Fruit fly (Drosophila melanogaster) whole organism, adult: Measurements from ENCODE around the gene shakB.

ENCODE experiments used
- CG11617 ChIP-seq: fragments of 200-800 bp; sonication (Bioruptor generic); optimal IDR thresholded peaks from 2 replicates; lab custom pipeline; 2017; ENCODE audit warnings: mild to moderate bottlenecking, missing biosample characterization, missing genetic modification reagents, missing genetic modification characterization
- CG12768 ChIP-seq: fragments of 200-800 bp; sonication (Bioruptor generic); optimal IDR thresholded peaks from 2 replicates; lab custom pipeline; 2017; ENCODE audit warnings: missing biosample characterization, missing genetic modification characterization, mild to moderate bottlenecking, moderate library complexity, missing genetic modification reagents
- CG14711 ChIP-seq: fragments of 200-800 bp; sonication (Bioruptor generic); optimal IDR thresholded peaks from 2 replicates; lab custom pipeline; 2018; ENCODE audit warnings: missing biosample characterization, mild to moderate bottlenecking, missing genetic modification characterization, moderate library complexity
- CG1620 ChIP-seq: fragments of 200-800 bp; sonication (Bioruptor generic); optimal IDR thresholded peaks from 2 replicates; lab custom pipeline; 2016; ENCODE audit warnings: missing biosample characterization, missing genetic modification characterization
- CG33017 ChIP-seq: fragments of 200-800 bp; sonication (Bioruptor generic); optimal IDR thresholded peaks from 2 replicates; lab custom pipeline; 2018; ENCODE audit warnings: missing biosample characterization, mild to moderate bottlenecking, missing genetic modification characterization, moderate library complexity
- CG5204 ChIP-seq: fragments of 200-800 bp; sonication (Bioruptor generic); optimal IDR thresholded peaks from 2 replicates; lab custom pipeline; 2016; ENCODE audit warnings: missing biosample characterization, missing genetic modification characterization
- CG7045 ChIP-seq: fragments of 200-800 bp; sonication (Bioruptor generic); optimal IDR thresholded peaks from 2 replicates; lab custom pipeline; 2017; ENCODE audit warnings: missing biosample characterization, mild to moderate bottlenecking, missing genetic modification characterization
- CG7101 ChIP-seq: fragments of 200-800 bp; sonication (Bioruptor generic); optimal IDR thresholded peaks from 2 replicates; lab custom pipeline; 2018; ENCODE audit warnings: missing biosample characterization, mild to moderate bottlenecking, missing genetic modification characterization, moderate library complexity
- Clk ChIP-seq: fragments of 200-800 bp; sonication (Bioruptor generic); optimal IDR thresholded peaks from 2 replicates; lab custom pipeline; 2017; ENCODE audit warnings: missing biosample characterization, missing genetic modification characterization
- Crg-1 ChIP-seq: fragments of 200-800 bp; sonication (Bioruptor generic); optimal IDR thresholded peaks from 2 replicates; lab custom pipeline; 2016; ENCODE audit warnings: missing biosample characterization, missing genetic modification characterization
- Hr96 ChIP-seq: fragments of 200-800 bp; sonication (Bioruptor generic); optimal IDR thresholded peaks from 2 replicates; lab custom pipeline; 2016; ENCODE audit warnings: missing biosample characterization, missing genetic modification characterization
- Mnt ChIP-seq: fragments of 200-800 bp; sonication (Bioruptor generic); optimal IDR thresholded peaks from 2 replicates; lab custom pipeline; 2016; ENCODE audit warnings: missing biosample characterization, mild to moderate bottlenecking, missing genetic modification characterization
- bab1 ChIP-seq: fragments of 200-800 bp; sonication (Bioruptor generic); optimal IDR thresholded peaks from 3 replicates; lab custom pipeline; 2019; ENCODE audit warnings: missing biosample characterization, mild to moderate bottlenecking, missing genetic modification characterization, moderate library complexity
- cic ChIP-seq: fragments of 200-800 bp; sonication (Bioruptor generic); optimal IDR thresholded peaks from 2 replicates; lab custom pipeline; 2017; ENCODE audit warnings: missing biosample characterization, mild to moderate bottlenecking, missing genetic modification characterization, moderate library complexity
- cnc ChIP-seq, 2 experiments: fragments of >200 bp; optimal IDR thresholded peaks; 2 replicates each; lab custom pipeline; 2017
- kay ChIP-seq: fragments of 200-800 bp; sonication (Bioruptor generic); peaks from one replicate; lab custom pipeline; 2016; ENCODE audit warnings: missing biosample characterization, missing genetic modification characterization, borderline replicate concordance
- ovo ChIP-seq: fragments of 200-800 bp; sonication (Bioruptor generic); optimal IDR thresholded peaks from 2 replicates; lab custom pipeline; 2016; ENCODE audit warnings: missing biosample characterization, missing genetic modification characterization
- pad ChIP-seq: fragments of 200-800 bp; sonication (Bioruptor generic); optimal IDR thresholded peaks from 3 replicates; lab custom pipeline; 2017; ENCODE audit warnings: missing biosample characterization, missing genetic modification characterization, mild to moderate bottlenecking, moderate library complexity, missing genetic modification reagents
- tj ChIP-seq: fragments of 200-800 bp; sonication (Bioruptor generic); optimal IDR thresholded peaks from 3 replicates; lab custom pipeline; 2017; ENCODE audit warnings: missing biosample characterization, mild to moderate bottlenecking, missing genetic modification characterization, moderate library complexity
- toe ChIP-seq: fragments of 200-800 bp; sonication (Bioruptor generic); optimal IDR thresholded peaks from 2 replicates; lab custom pipeline; 2016; ENCODE audit warnings: missing biosample characterization, missing genetic modification characterization

The shakB gene

DNA sequence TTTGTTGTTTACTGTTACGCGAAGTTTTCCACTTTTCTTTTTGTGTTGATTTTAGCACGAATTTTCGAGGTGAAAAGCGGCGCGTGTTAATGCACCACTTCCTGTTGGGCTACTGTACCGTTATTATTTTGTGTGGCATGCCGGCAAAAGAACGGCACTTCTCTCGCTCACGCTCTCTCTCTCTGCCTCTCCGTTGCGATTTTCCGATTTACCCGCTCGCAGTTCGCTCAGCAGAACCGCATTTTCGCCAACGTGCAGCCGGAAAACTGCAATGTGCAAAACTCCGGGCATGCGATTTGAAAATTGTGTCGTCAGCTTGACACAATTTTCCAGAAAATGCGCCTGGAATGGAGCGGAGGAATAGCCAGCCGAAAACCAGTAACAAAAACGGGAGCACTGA, at the start of gene shakB:
shakB (minus strand) TSS at position 101 of the 400 bp plus-strand sequence.
- TF ChIP-seq Clk (GFP tag; lab: Kevin White, UChicago) (no peak), ovo (no peak), pad (no peak), bab1 (GFP tag; lab: Kevin White, UChicago) (no peak), cnc (optimal IDR thresholded peaks at IDR 0.05; lab: Kevin White, UChicago) (no peak), CG12768 (GFP tag; lab: Kevin White, UChicago) (no peak), CG7101 (tag; lab: Kevin White, UChicago) (no peak), CG33017 (tag; lab: Kevin White, UChicago) (no peak), CG14711 (no peak), Mnt (no peak)

DNA sequence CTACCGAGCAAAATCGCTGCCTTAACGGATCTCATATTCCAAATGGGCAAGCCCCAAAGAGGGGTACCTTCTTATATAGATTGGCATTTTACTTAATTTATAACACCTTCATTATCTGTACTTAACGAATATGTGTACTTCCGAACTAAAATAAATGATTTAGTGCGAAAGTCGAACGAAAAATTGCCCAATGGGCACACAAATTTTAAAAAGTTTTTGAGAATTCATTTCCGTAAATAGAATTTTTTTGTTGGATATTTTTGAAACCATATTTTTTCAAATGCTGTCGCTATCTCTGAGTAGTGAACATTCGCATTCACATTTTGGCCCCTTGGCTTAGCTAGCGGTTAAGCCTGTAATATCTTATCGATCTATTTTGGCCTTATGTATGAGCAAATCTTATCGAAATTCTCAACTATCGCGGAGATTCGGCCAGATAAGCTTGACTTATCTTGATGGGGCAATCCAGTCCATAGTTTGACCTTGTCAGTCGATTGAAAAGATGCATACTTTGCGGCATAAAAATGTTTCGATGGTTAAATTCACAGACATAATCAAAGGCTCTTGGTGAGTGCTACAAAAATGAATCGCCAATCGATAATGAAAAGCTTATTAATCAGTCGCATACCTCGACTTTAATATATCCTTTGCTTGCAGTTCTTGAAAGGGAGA, 38.7 kb upstream of the shakB start, which contains the start of gene CG1304:
CG1304 (minus strand) TSS at position 51 of the 672 bp plus-strand sequence.
- TF ChIP-seq Crg-1 (no peak), CG33017 (tag; lab: Kevin White, UChicago) (no peak), pad (no peak), Mnt (no peak), CG11617 (GFP tag; lab: Kevin White, UChicago) (no peak), CG14711 (no peak), CG7101 (tag; lab: Kevin White, UChicago) (no peak), CG5204 (GFP tag; lab: Kevin White, UChicago) (no peak), toe (no peak), CG7045 (no peak), Hr96 (GFP tag; lab: Kevin White, UChicago) (no peak)

- TF ChIP-seq Hr96 (GFP tag; lab: Kevin White, UChicago) (no peak), ovo (no peak), CG1620 (GFP tag; lab: Kevin White, UChicago) (no peak), pad (no peak), bab1 (GFP tag; lab: Kevin White, UChicago) (no peak), CG7045 (no peak), CG7101 (tag; lab: Kevin White, UChicago) (no peak), CG5204 (GFP tag; lab: Kevin White, UChicago) (no peak), toe (no peak), CG33017 (tag; lab: Kevin White, UChicago) (no peak), CG14711 (no peak), CG12768 (GFP tag; lab: Kevin White, UChicago) (no peak), CG11617 (GFP tag; lab: Kevin White, UChicago) (no peak), cnc (optimal IDR thresholded peaks at IDR 0.05; lab: Kevin White, UChicago) (no peak), tj (no peak), cic (GFP tag; lab: Kevin White, UChicago) (no peak)
Measured at dm6 chrX:20963405-20963804, 36.6 kb upstream of the shakB start, which contains the start of gene Ser6. TSS of gene Ser6 (minus strand) at chrX:20963505.

- no peak for TF ChIP-seq Hr96 (GFP tag; lab: Kevin White, UChicago)
- TF ChIP-seq CG12768 (GFP tag; lab: Kevin White, UChicago), result no peak
- TF ChIP-seq pad, result no peak
- TF ChIP-seq CG5204 (GFP tag; lab: Kevin White, UChicago), result no peak
- no peak for TF ChIP-seq cnc (optimal IDR thresholded peaks at IDR 0.05; lab: Kevin White, UChicago)
Measured at dm6 chrX:20948268-20948667, 21.4 kb upstream of the shakB start.

dm6 chrX:20934530-20934929, 7.7 kb upstream of the shakB start, which contains the start of gene Npc1b:
TSS of gene Npc1b (plus strand) at chrX:20934869.
- TF ChIP-seq kay (GFP tag; lab: Kevin White, UChicago), result no peak
- TF ChIP-seq toe, result no peak
- no peak for TF ChIP-seq CG7045
- no peak for TF ChIP-seq ovo
- TF ChIP-seq CG14711, result no peak
- no peak for TF ChIP-seq CG5204 (GFP tag; lab: Kevin White, UChicago)
- TF ChIP-seq bab1 (GFP tag; lab: Kevin White, UChicago), result no peak
- TF ChIP-seq CG12768 (GFP tag; lab: Kevin White, UChicago), result no peak
- TF ChIP-seq Mnt, result no peak
- TF ChIP-seq CG33017 (tag; lab: Kevin White, UChicago), result no peak
- no peak for TF ChIP-seq Hr96 (GFP tag; lab: Kevin White, UChicago)

DNA sequence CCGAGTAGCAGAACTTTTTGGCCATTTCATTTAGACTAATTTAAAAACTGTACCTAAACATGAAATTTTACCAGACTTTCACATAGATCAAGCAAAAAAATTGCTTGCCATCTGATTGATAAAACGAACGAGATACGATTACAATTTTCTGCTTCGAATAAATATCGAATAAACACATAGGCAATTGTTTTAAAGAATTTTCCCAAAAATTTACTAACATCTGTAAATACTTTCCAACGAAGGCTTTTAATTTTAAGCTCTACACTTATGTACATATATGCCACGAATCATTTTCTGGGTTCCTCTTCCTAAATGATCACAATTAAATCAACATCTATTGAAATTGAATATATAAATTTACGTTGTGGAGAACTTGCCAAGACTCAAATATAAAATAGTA, 6.6 kb upstream of the shakB start, which contains the start of gene CG11227:
CG11227 (minus strand) TSS at position 101 of the 400 bp plus-strand sequence.
- no peak for TF ChIP-seq CG5204 (GFP tag; lab: Kevin White, UChicago)
- no peak for TF ChIP-seq Crg-1
- TF ChIP-seq kay (GFP tag; lab: Kevin White, UChicago), result no peak
- TF ChIP-seq CG7101 (tag; lab: Kevin White, UChicago), result no peak
- TF ChIP-seq CG12768 (GFP tag; lab: Kevin White, UChicago), result no peak
- no peak for TF ChIP-seq cic (GFP tag; lab: Kevin White, UChicago)
- no peak for TF ChIP-seq Mnt
- TF ChIP-seq bab1 (GFP tag; lab: Kevin White, UChicago), result no peak
- no peak for TF ChIP-seq Clk (GFP tag; lab: Kevin White, UChicago)
- no peak for TF ChIP-seq CG1620 (GFP tag; lab: Kevin White, UChicago)
- TF ChIP-seq ovo, result no peak
- TF ChIP-seq Hr96 (GFP tag; lab: Kevin White, UChicago), result no peak
- no peak for TF ChIP-seq tj
- TF ChIP-seq CG33017 (tag; lab: Kevin White, UChicago), result no peak

dm6 chrX:20925858-20926257, 992 bp downstream of the shakB start:
- TF ChIP-seq CG7045, result no peak
- no peak for TF ChIP-seq Clk (GFP tag; lab: Kevin White, UChicago)
- TF ChIP-seq Hr96 (GFP tag; lab: Kevin White, UChicago), result no peak
- TF ChIP-seq cnc (optimal IDR thresholded peaks at IDR 0.05; lab: Kevin White, UChicago), result no peak
- no peak for TF ChIP-seq pad
